Fruit fly (Drosophila melanogaster): ENCODE measurements around the gene CG9981.
A peak's percentile ranks its signal among the peaks of the same experiment; 100 is the strongest.

The CG9981 gene

DNA sequence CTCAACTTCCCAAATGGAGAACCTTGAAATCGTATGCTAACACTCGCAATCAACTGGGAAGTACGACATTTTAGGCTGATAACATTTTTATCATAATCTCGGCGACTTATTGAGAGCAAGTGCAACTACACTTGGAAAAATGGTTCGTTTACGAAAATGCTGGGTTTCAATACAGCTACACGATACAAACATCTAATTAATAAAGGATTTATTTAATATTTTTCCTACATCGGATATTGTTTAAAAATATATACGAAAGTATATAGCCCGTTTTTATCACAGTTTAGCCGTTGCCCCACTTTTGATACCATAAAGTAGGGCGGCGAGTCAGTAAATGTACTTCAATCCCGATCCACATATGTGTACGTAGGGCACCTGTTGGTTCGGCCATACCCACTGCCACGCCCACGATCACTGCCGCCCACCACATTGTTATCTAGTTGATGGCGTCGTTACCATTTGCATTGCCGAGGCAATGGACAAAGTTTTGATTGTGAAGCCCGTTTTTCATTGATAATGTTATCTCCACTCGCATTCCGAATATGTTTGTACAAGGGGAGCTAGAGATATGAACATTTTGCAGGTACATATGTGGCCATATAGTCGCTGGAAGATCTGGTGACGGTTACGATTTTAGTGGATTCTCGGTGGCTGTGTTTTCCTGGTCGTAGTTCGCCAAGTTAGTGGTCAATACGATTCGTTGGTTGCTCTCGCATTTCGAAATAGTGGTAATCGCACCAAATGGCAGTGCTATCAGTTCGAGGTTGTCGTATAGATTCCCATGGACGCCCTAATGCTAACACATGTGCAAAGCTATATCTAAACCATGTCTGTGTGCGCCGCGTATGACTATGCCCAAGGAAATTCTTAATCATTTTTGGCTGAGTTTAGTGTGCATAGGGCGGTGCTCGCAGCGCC is 9.8 kb upstream of the CG9981 start, which contains the start of gene Traf-like (continued):
- TF ChIP-seq CoRest (tag; optimal IDR thresholded peaks at IDR 0.05) (peak; percentile 4), CG12659 (GFP tag; optimal IDR thresholded peaks at IDR 0.05) (no peak), Sox100B (GFP tag; optimal IDR thresholded peaks at IDR 0.05) (peak; percentile 2), lilli (GFP tag; optimal IDR thresholded peaks at IDR 0.05) (no peak), so (GFP tag; IDR thresholded peaks at IDR 0.05) (0 out of 3 replicates have a peak, but pooled peaks have one; percentile 36), tgo (GFP tag; IDR thresholded peaks at IDR 0.05) (peak; percentile 50; the same call in 2 of the 3 replicates), fd3F (GFP tag; optimal IDR thresholded peaks at IDR 0.05) (no peak), slp2 (GFP tag; optimal IDR thresholded peaks at IDR 0.05) (no peak), ATbp (GFP tag; optimal IDR thresholded peaks at IDR 0.05) (peak; percentile 10), Sox102F (GFP tag; optimal IDR thresholded peaks at IDR 0.05) (peak; percentile 52), esg (GFP tag; conservative IDR thresholded peaks at IDR 0.05) (0 out of 2 replicates have a peak, but pooled peaks have one; percentile 19), CG13424 (tag; optimal IDR thresholded peaks at IDR 0.05) (peak; percentile 47), CG15269 (tag; optimal IDR thresholded peaks at IDR 0.05) (peak; percentile 23), Doc3 (GFP tag; IDR thresholded peaks at IDR 0.05; ENCODE audit: partially characterized antibody) (no peak), exex (tag; optimal IDR thresholded peaks at IDR 0.05) (peak; percentile 64), CG2712 (tag; optimal IDR thresholded peaks at IDR 0.05) (peak; percentile 8), dysf (GFP tag; IDR thresholded peaks at IDR 0.05) (0 out of 3 replicates have a peak, but pooled peaks have one; percentile 17), CG15479 (GFP tag; optimal IDR thresholded peaks at IDR 0.05) (no peak), CG31365 (tag; optimal IDR thresholded peaks at IDR 0.05) (no peak), CG14441 (GFP tag; IDR thresholded peaks at IDR 0.05) (peak; percentile 42; the same call in 1 of the 2 replicates), Stat92E (GFP tag; optimal IDR thresholded peaks at IDR 0.05) (no peak), phol (tag; optimal IDR thresholded peaks at IDR 0.05) (peak; percentile 23), bsh (GFP tag; optimal IDR thresholded peaks at IDR 0.05) (peak in 1 of 2 experiments; percentile 47), CG9817 (tag; optimal IDR thresholded peaks at IDR 0.05) (peak; percentile 5), Med (GFP tag) (peak; percentile 79), CG10366 (GFP tag; IDR thresholded peaks at IDR 0.05) (peak; percentile 40; the same call in 1 of the 2 replicates), Hr3 (GFP tag; optimal IDR thresholded peaks at IDR 0.05) (peak; percentile 61), CG18262 (tag; optimal IDR thresholded peaks at IDR 0.05) (peak; percentile 12), zf30C (GFP tag; optimal IDR thresholded peaks at IDR 0.05) (peak; percentile 16), Ptx1 (GFP tag; IDR thresholded peaks at IDR 0.05) (peak; percentile 33; the same call in 1 of the 2 replicates), CG10654 (GFP tag; optimal IDR thresholded peaks at IDR 0.05) (no peak), sd (tag; optimal IDR thresholded peaks at IDR 0.05) (peak; percentile 96), Six4 (GFP tag; optimal IDR thresholded peaks at IDR 0.05) (no peak), slbo (GFP tag; IDR thresholded peaks at IDR 0.05) (no peak), Oli (tag; optimal IDR thresholded peaks at IDR 0.05) (peak; percentile 29), grau (tag; optimal IDR thresholded peaks at IDR 0.05) (peak; percentile 14), her (GFP tag; optimal IDR thresholded peaks at IDR 0.05) (no peak), CG3281 (GFP tag; optimal IDR thresholded peaks at IDR 0.05) (no peak), sna (GFP tag; IDR thresholded peaks at IDR 0.05; ENCODE audit: partially characterized antibody) (no peak)
